Worm (Caenorhabditis elegans) whole organism, midembryonic: ENCODE results near the gene ZK563.2.

Source experiments
- T22C8.4 ChIP-seq: fragments of 200-800 bp; sonication (Bioruptor generic); IDR thresholded peaks from 2 replicates; pipeline ENCODE4 v1.3.6; 2022; ENCODE audit warnings: missing genetic modification characterization, missing compliant biosample characterization
- cog-1 ChIP-seq: sonication (generic microtip); optimal IDR thresholded peaks from 2 replicates; lab custom pipeline; 2016; ENCODE audit warnings: missing genetic modification characterization, missing compliant biosample characterization
- flt-1 ChIP-seq: fragments of 200-800 bp; sonication (Bioruptor generic); IDR thresholded peaks from 2 replicates; pipeline ENCODE4 v1.3.6; 2022; ENCODE audit warnings: missing genetic modification characterization, missing compliant biosample characterization
- klf-2 ChIP-seq: fragments of 200-800 bp; sonication (Bioruptor generic); conservative IDR thresholded peaks from 2 replicates; pipeline ENCODE4 v1.3.6; 2022; ENCODE audit warnings: missing genetic modification reagents, missing genetic modification characterization, missing compliant biosample characterization
- med-1 ChIP-seq: sonication (generic microtip); optimal IDR thresholded peaks from 2 replicates; lab custom pipeline; 2017; ENCODE audit warnings: missing genetic modification characterization, mild to moderate bottlenecking, missing compliant biosample characterization, antibody characterized with exemption, missing genetic modification reagents; ENCODE audit not compliant: insufficient read depth
- ref-1 ChIP-seq: fragments of 200-800 bp; sonication (Bioruptor generic); conservative IDR thresholded peaks from 2 replicates; pipeline ENCODE4 v1.3.6; 2022; ENCODE audit warnings: missing genetic modification reagents, missing genetic modification characterization, missing compliant biosample characterization
- tab-1 ChIP-seq: fragments of 200-800 bp; sonication (Bioruptor generic); IDR thresholded peaks from 2 replicates; pipeline ENCODE4 v1.3.6; 2022; ENCODE audit warnings: missing genetic modification characterization, missing compliant biosample characterization
- ztf-23 ChIP-seq: fragments of 200-800 bp; sonication (Bioruptor generic); IDR thresholded peaks from 2 replicates; pipeline ENCODE4 v1.3.6; 2022; ENCODE audit warnings: missing genetic modification reagents, missing genetic modification characterization, missing compliant biosample characterization
- ztf-29 ChIP-seq: fragments of 200-800 bp; sonication (Bioruptor generic); IDR thresholded peaks from 2 replicates; pipeline ENCODE4 v1.3.6; 2022; ENCODE audit warnings: missing genetic modification reagents, missing genetic modification characterization, missing compliant biosample characterization

ce11 chrX:3334115-3334514, 34.6 kb upstream of the ZK563.2 start:
- TF ChIP-seq ztf-29 (GFP tag; lab: Robert Waterston, UW) (no peak), T22C8.4 (GFP tag; lab: Robert Waterston, UW) (no peak), cog-1 (no peak), klf-2 (GFP tag; lab: Robert Waterston, UW) (no peak), flt-1 (GFP tag; lab: Robert Waterston, UW) (no peak), tab-1 (GFP tag; lab: Robert Waterston, UW) (no peak), ref-1 (GFP tag; lab: Robert Waterston, UW) (no peak), ztf-23 (GFP tag; lab: Robert Waterston, UW) (no peak), med-1 (GFP tag; lab: Kevin White, UChicago) (no peak)
